Fruit fly (Drosophila melanogaster) whole organism, embryonic: ENCODE data around the gene dec.

Experiments
- B-H2 ChIP-seq: fragments of 200-800 bp; sonication (Bioruptor generic); optimal IDR thresholded peaks from 2 replicates; lab custom pipeline; 2018; ENCODE audit warnings: missing biosample characterization, mild to moderate bottlenecking, missing genetic modification characterization
- CG11695 ChIP-seq: fragments of 200-800 bp; sonication (Bioruptor generic); IDR thresholded peaks from 3 replicates; pipeline ENCODE4 v1.3.6; 2022; ENCODE audit warnings: missing biosample characterization, missing genetic modification characterization
- CG14441 ChIP-seq: fragments of 200-800 bp; sonication (Bioruptor generic); IDR thresholded peaks from 2 replicates; pipeline ENCODE4 v1.3.6; 2022; ENCODE audit warnings: missing biosample characterization, missing genetic modification characterization
- CG16813 ChIP-seq: fragments of 200-800 bp; sonication (Bioruptor generic); IDR thresholded peaks from 3 replicates; pipeline ENCODE4 v1.3.6; 2022; ENCODE audit warnings: missing biosample characterization, missing genetic modification characterization; ENCODE audit not compliant: partially characterized antibody
- CG2129 ChIP-seq: fragments of 200-800 bp; sonication (Bioruptor generic); IDR thresholded peaks from 2 replicates; pipeline ENCODE4 v1.3.6; 2022; ENCODE audit warnings: missing biosample characterization, missing genetic modification characterization; ENCODE audit not compliant: partially characterized antibody
- CG42726 ChIP-seq: fragments of 200-800 bp; sonication (Bioruptor generic); IDR thresholded peaks from 2 replicates; pipeline ENCODE4 v1.3.6; 2022; ENCODE audit warnings: missing biosample characterization, missing genetic modification characterization; ENCODE audit not compliant: partially characterized antibody
- CG5245 ChIP-seq: fragments of 200-800 bp; sonication (Bioruptor generic); optimal IDR thresholded peaks from 3 replicates; lab custom pipeline; 2016; ENCODE audit warnings: missing biosample characterization, missing genetic modification characterization
- Deaf1 ChIP-seq: fragments of 200-800 bp; optimal IDR thresholded peaks from 3 replicates; lab custom pipeline; 2019; ENCODE audit warnings: missing biosample characterization, mild to moderate bottlenecking, missing genetic modification characterization, moderate library complexity
- Ets65A ChIP-seq: fragments of 200-800 bp; sonication (Bioruptor generic); peaks from one replicate; lab custom pipeline; 2016; ENCODE audit warnings: missing biosample characterization, missing genetic modification characterization
- Hey ChIP-seq: fragments of 200-800 bp; sonication (Bioruptor generic); optimal IDR thresholded peaks from 3 replicates; lab custom pipeline; 2018; ENCODE audit warnings: missing biosample characterization, mild to moderate bottlenecking, missing genetic modification characterization
- Lim3 ChIP-seq: fragments of 200-800 bp; sonication (Bioruptor generic); IDR thresholded peaks from 2 replicates; pipeline ENCODE4 v1.3.6; 2022; ENCODE audit warnings: missing biosample characterization, missing genetic modification characterization
- Nf-YB ChIP-seq: fragments of 200-800 bp; sonication (Bioruptor generic); optimal IDR thresholded peaks from 3 replicates; lab custom pipeline; 2019; ENCODE audit warnings: missing biosample characterization, mild to moderate bottlenecking, missing genetic modification characterization, moderate library complexity
- Nf-YC ChIP-seq: fragments of 200-800 bp; optimal IDR thresholded peaks from 3 replicates; lab custom pipeline; 2019; ENCODE audit warnings: missing biosample characterization, mild to moderate bottlenecking, missing genetic modification characterization, moderate library complexity
- abd-A ChIP-seq: fragments of 200-800 bp; sonication (Bioruptor generic); optimal IDR thresholded peaks from 3 replicates; lab custom pipeline; 2019; ENCODE audit warnings: missing biosample characterization, mild to moderate bottlenecking, missing genetic modification characterization, moderate library complexity
- croc ChIP-seq: fragments of 200-800 bp; sonication (Bioruptor generic); conservative IDR thresholded peaks from 3 replicates; pipeline ENCODE4 v1.3.6; 2022; ENCODE audit warnings: missing biosample characterization, missing genetic modification characterization
- eve ChIP-seq, 2 experiments: fragments of >200 bp; optimal IDR thresholded peaks; 2 replicates each; lab custom pipeline; 2017; ENCODE audit warnings: missing biosample characterization in 2 of 2, missing genetic modification characterization in 2 of 2
- ewg ChIP-seq: fragments of 200-800 bp; sonication (Bioruptor generic); optimal IDR thresholded peaks from 3 replicates; lab custom pipeline; 2017; ENCODE audit warnings: mild to moderate bottlenecking, missing biosample characterization, missing genetic modification reagents, missing genetic modification characterization
- lbe ChIP-seq: fragments of 200-800 bp; sonication (Bioruptor generic); optimal IDR thresholded peaks from 2 replicates; lab custom pipeline; 2016; ENCODE audit warnings: missing biosample characterization, mild to moderate bottlenecking, missing genetic modification characterization
- pfk ChIP-seq: fragments of 200-800 bp; sonication (Bioruptor generic); optimal IDR thresholded peaks from 2 replicates; lab custom pipeline; 2018; ENCODE audit warnings: missing biosample characterization, mild to moderate bottlenecking, missing genetic modification characterization, moderate library complexity
- sens-2 ChIP-seq: fragments of 200-800 bp; sonication (Bioruptor generic); IDR thresholded peaks from 2 replicates; pipeline ENCODE4 v1.3.6; 2022; ENCODE audit warnings: missing biosample characterization, missing genetic modification characterization

dec gene

DNA sequence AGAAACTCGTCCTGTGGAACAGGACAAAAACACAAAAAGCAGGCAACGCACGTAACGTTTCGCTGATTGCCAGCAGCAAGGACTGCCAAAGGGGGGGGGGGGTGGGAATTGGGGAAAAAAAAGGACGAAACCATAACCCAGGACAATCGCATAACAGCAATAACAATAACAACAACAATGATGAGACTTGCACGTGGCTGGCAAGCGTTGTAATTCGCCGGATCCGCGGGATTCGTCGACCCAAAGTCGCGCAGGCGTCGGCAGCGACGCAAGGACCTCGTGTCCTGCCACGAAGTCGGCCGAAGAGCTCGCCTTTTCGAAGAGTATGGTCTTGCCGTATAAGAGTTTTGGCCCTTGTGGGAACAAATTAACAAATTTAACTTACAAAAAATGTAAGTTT, 47.7 kb downstream of the dec start:
- TF ChIP-seq croc (GFP tag; lab: Robert Waterston, UW) (no peak), Deaf1 (tag; lab: Kevin White, UChicago) (peak; percentile 84), abd-A (tag; lab: Kevin White, UChicago) (peak; percentile 69), lbe (GFP tag; lab: Kevin White, UChicago) (no peak), CG14441 (no peak), Nf-YC (tag; lab: Kevin White, UChicago) (peak; percentile 71), Hey (peak; percentile 34), ewg (peak; percentile 37), Nf-YB (GFP tag; lab: Kevin White, UChicago) (peak; percentile 42), eve (GFP tag; optimal IDR thresholded peaks at IDR 0.05; lab: Kevin White, UChicago) (no peak), CG42726 (GFP tag; lab: Robert Waterston, UW) (no peak)

DNA sequence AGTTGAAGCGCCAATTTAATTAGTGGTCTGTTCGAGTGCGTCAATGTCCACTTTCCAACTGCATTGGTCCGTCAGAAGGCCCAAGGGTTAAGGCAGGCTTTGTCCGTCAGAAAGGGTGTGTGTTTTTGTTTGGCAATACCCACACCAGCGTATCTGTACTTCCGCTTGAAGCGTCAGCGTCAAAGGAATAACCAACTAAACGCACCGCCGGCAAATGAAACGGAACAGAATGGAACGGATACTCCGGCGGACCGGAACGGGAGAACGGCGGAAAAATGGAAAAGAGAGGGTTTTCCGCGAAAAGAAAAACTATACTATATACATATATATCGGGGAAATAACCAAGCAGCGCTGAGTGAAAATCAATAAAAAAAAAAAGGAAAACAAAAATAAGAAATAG, 50.1 kb downstream of the dec start:
- TF ChIP-seq CG2129 (no peak), Ets65A (peak; percentile 56), B-H2 (GFP tag; lab: Kevin White, UChicago) (no peak), CG5245 (GFP tag; lab: Kevin White, UChicago) (no peak), sens-2 (no peak), Lim3 (GFP tag; lab: Robert Waterston, UW) (no peak), CG11695 (GFP tag; lab: Robert Waterston, UW) (no peak), CG16813 (GFP tag; lab: Robert Waterston, UW) (no peak), pfk (GFP tag; lab: Kevin White, UChicago) (peak; percentile 60)
